Fruit fly (Drosophila melanogaster): ENCODE results near the gene CG44838.

dm6 chr3L:9501298-9501697 is 40.4 kb downstream of the CG44838 start:
- TF ChIP-seq h (optimal IDR thresholded peaks at IDR 0.05) (no peak), Sin3A (optimal IDR thresholded peaks at IDR 0.05) (no peak)
